Worm (Caenorhabditis elegans): ENCODE measurements around the gene gst-7.

DNA sequence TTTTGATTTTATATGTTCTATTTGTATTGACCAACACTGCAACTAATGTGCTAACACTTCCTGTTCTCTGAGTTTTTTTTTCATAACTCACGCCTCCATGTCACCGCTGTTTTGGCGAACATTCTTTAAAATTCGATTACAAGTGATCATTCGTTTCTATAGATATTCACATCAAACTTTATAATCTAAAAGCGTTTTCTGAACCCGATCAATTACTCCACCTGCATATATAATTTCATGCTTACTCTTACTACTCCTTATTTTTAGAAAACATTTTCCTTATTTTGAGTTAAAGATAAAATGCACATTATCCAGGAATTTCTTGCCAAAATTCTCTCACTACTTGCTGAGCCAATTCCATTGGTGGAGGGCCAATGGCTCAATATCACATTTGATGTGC, 4.1 kb downstream of the gst-7 start, which contains the start of gene R05F9.7:
- TF ChIP-seq W03F9.2 (tag; optimal IDR thresholded peaks at IDR 0.05): no peak
- TF ChIP-seq dao-5 (tag; optimal IDR thresholded peaks at IDR 0.05): no peak
- no peak for TF ChIP-seq him-1 (tag; optimal IDR thresholded peaks at IDR 0.05)
